Worm (Caenorhabditis elegans) whole organism, L2 larva: ENCODE measurements around the gene W05H9.2.

ENCODE experiments used
- C34F6.9 ChIP-seq: fragments of 150-350 bp; optimal IDR thresholded peaks from 2 replicates; lab custom pipeline; 2014; ENCODE audit warnings: missing biosample characterization, missing genetic modification characterization
- F13H6.1 ChIP-seq: sonication (generic microtip); optimal IDR thresholded peaks from 2 replicates; lab custom pipeline; 2016; ENCODE audit warnings: missing genetic modification characterization, missing compliant biosample characterization
- R02D3.7 ChIP-seq: fragments of 150-350 bp; optimal IDR thresholded peaks from 2 replicates; lab custom pipeline; 2014; ENCODE audit warnings: missing biosample characterization, missing genetic modification characterization
- alr-1 ChIP-seq: fragments of 150-350 bp; optimal IDR thresholded peaks from 2 replicates; lab custom pipeline; 2014; ENCODE audit warnings: missing biosample characterization, missing genetic modification characterization
- elt-1 ChIP-seq: fragments of 150-350 bp; optimal IDR thresholded peaks from 2 replicates; lab custom pipeline; 2014; ENCODE audit warnings: missing biosample characterization, missing genetic modification characterization
- nhr-10 ChIP-seq: sonication (generic microtip); optimal IDR thresholded peaks from 2 replicates; lab custom pipeline; 2017; ENCODE audit warnings: missing biosample characterization, missing genetic modification characterization
- nhr-237 ChIP-seq: fragments of 150-350 bp; optimal IDR thresholded peaks from 2 replicates; lab custom pipeline; 2014; ENCODE audit warnings: missing biosample characterization, missing genetic modification characterization
- nhr-6 ChIP-seq: fragments of 150-350 bp; optimal IDR thresholded peaks from 2 replicates; lab custom pipeline; 2014; ENCODE audit warnings: missing biosample characterization, missing genetic modification characterization
- snpc-4 ChIP-seq: fragments of 150-350 bp; optimal IDR thresholded peaks from 2 replicates; lab custom pipeline; 2014; ENCODE audit warnings: missing biosample characterization, missing genetic modification characterization
- zag-1 ChIP-seq: fragments of 150-350 bp; optimal IDR thresholded peaks from 2 replicates; lab custom pipeline; 2014; ENCODE audit warnings: missing biosample characterization, missing genetic modification characterization

DNA sequence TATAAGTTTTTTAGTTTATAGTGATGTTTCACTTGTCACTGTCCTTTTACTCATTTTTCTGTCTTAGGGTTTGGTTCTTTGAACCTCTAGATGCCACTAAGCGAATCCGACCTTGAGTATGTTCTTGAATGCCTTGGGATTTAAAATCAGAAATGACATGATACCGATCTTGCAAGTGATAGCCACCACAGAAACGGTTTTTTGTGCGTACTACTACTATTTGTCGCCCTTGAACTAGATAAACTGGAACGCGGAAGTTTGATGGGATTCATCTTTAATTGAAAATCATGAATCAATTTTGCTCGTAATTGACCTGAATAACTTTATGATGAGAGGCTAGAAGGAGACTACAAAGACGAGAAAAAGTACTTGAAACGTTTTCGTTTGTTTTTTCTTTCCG, 52.0 kb downstream of the W05H9.2 start:
- TF ChIP-seq alr-1 (tag; lab: Kevin White, UChicago) (no peak), F13H6.1 (tag; lab: Kevin White, UChicago) (no peak), nhr-10 (tag; lab: Kevin White, UChicago) (no peak), elt-1 (tag; lab: Kevin White, UChicago) (no peak), snpc-4 (no peak), nhr-237 (tag; lab: Kevin White, UChicago) (no peak), zag-1 (tag; lab: Kevin White, UChicago) (no peak), nhr-6 (no peak), R02D3.7 (no peak), C34F6.9 (tag; lab: Kevin White, UChicago) (no peak)
